Fruit fly (Drosophila melanogaster) whole organism, adult: ENCODE measurements around the gene Cyp4d21.

Experiments used
- CG11617 ChIP-seq: fragments of 200-800 bp; sonication (Bioruptor generic); optimal IDR thresholded peaks from 2 replicates; lab custom pipeline; 2017; ENCODE audit warnings: mild to moderate bottlenecking, missing biosample characterization, missing genetic modification reagents, missing genetic modification characterization
- CG12768 ChIP-seq: fragments of 200-800 bp; sonication (Bioruptor generic); optimal IDR thresholded peaks from 2 replicates; lab custom pipeline; 2017; ENCODE audit warnings: missing biosample characterization, missing genetic modification characterization, mild to moderate bottlenecking, moderate library complexity, missing genetic modification reagents
- CG14711 ChIP-seq: fragments of 200-800 bp; sonication (Bioruptor generic); optimal IDR thresholded peaks from 2 replicates; lab custom pipeline; 2018; ENCODE audit warnings: missing biosample characterization, mild to moderate bottlenecking, missing genetic modification characterization, moderate library complexity
- CG1620 ChIP-seq: fragments of 200-800 bp; sonication (Bioruptor generic); optimal IDR thresholded peaks from 2 replicates; lab custom pipeline; 2016; ENCODE audit warnings: missing biosample characterization, missing genetic modification characterization
- CG33017 ChIP-seq: fragments of 200-800 bp; sonication (Bioruptor generic); optimal IDR thresholded peaks from 2 replicates; lab custom pipeline; 2018; ENCODE audit warnings: missing biosample characterization, mild to moderate bottlenecking, missing genetic modification characterization, moderate library complexity
- CG5204 ChIP-seq: fragments of 200-800 bp; sonication (Bioruptor generic); optimal IDR thresholded peaks from 2 replicates; lab custom pipeline; 2016; ENCODE audit warnings: missing biosample characterization, missing genetic modification characterization
- CG7045 ChIP-seq: fragments of 200-800 bp; sonication (Bioruptor generic); optimal IDR thresholded peaks from 2 replicates; lab custom pipeline; 2017; ENCODE audit warnings: missing biosample characterization, mild to moderate bottlenecking, missing genetic modification characterization
- CG7101 ChIP-seq: fragments of 200-800 bp; sonication (Bioruptor generic); optimal IDR thresholded peaks from 2 replicates; lab custom pipeline; 2018; ENCODE audit warnings: missing biosample characterization, mild to moderate bottlenecking, missing genetic modification characterization, moderate library complexity
- Clk ChIP-seq: fragments of 200-800 bp; sonication (Bioruptor generic); optimal IDR thresholded peaks from 2 replicates; lab custom pipeline; 2017; ENCODE audit warnings: missing biosample characterization, missing genetic modification characterization
- Crg-1 ChIP-seq: fragments of 200-800 bp; sonication (Bioruptor generic); optimal IDR thresholded peaks from 2 replicates; lab custom pipeline; 2016; ENCODE audit warnings: missing biosample characterization, missing genetic modification characterization
- Hr96 ChIP-seq: fragments of 200-800 bp; sonication (Bioruptor generic); optimal IDR thresholded peaks from 2 replicates; lab custom pipeline; 2016; ENCODE audit warnings: missing biosample characterization, missing genetic modification characterization
- Mnt ChIP-seq: fragments of 200-800 bp; sonication (Bioruptor generic); optimal IDR thresholded peaks from 2 replicates; lab custom pipeline; 2016; ENCODE audit warnings: missing biosample characterization, mild to moderate bottlenecking, missing genetic modification characterization
- bab1 ChIP-seq: fragments of 200-800 bp; sonication (Bioruptor generic); optimal IDR thresholded peaks from 3 replicates; lab custom pipeline; 2019; ENCODE audit warnings: missing biosample characterization, mild to moderate bottlenecking, missing genetic modification characterization, moderate library complexity
- cic ChIP-seq: fragments of 200-800 bp; sonication (Bioruptor generic); optimal IDR thresholded peaks from 2 replicates; lab custom pipeline; 2017; ENCODE audit warnings: missing biosample characterization, mild to moderate bottlenecking, missing genetic modification characterization, moderate library complexity
- cnc ChIP-seq, 2 experiments: fragments of >200 bp; optimal IDR thresholded peaks; 2 replicates each; lab custom pipeline; 2017
- kay ChIP-seq: fragments of 200-800 bp; sonication (Bioruptor generic); peaks from one replicate; lab custom pipeline; 2016; ENCODE audit warnings: missing biosample characterization, missing genetic modification characterization, borderline replicate concordance
- ovo ChIP-seq: fragments of 200-800 bp; sonication (Bioruptor generic); optimal IDR thresholded peaks from 2 replicates; lab custom pipeline; 2016; ENCODE audit warnings: missing biosample characterization, missing genetic modification characterization
- pad ChIP-seq: fragments of 200-800 bp; sonication (Bioruptor generic); optimal IDR thresholded peaks from 3 replicates; lab custom pipeline; 2017; ENCODE audit warnings: missing biosample characterization, missing genetic modification characterization, mild to moderate bottlenecking, moderate library complexity, missing genetic modification reagents
- tj ChIP-seq: fragments of 200-800 bp; sonication (Bioruptor generic); optimal IDR thresholded peaks from 3 replicates; lab custom pipeline; 2017; ENCODE audit warnings: missing biosample characterization, mild to moderate bottlenecking, missing genetic modification characterization, moderate library complexity
- toe ChIP-seq: fragments of 200-800 bp; sonication (Bioruptor generic); optimal IDR thresholded peaks from 2 replicates; lab custom pipeline; 2016; ENCODE audit warnings: missing biosample characterization, missing genetic modification characterization

Cyp4d21 gene

dm6 chr2L:7571667-7572502 lies 33.5 kb upstream of the Cyp4d21 start:
- TF ChIP-seq cnc (optimal IDR thresholded peaks at IDR 0.05; lab: Kevin White, UChicago) (no peak), pad (no peak), CG5204 (GFP tag; lab: Kevin White, UChicago) (no peak), Mnt (GFP tag; lab: Kevin White, UChicago) (no peak)

- TF ChIP-seq CG1620 (no peak), bab1 (no peak), CG12768 (GFP tag; lab: Kevin White, UChicago) (no peak), CG5204 (GFP tag; lab: Kevin White, UChicago) (no peak), toe (GFP tag; lab: Kevin White, UChicago) (no peak), ovo (GFP tag; lab: Kevin White, UChicago) (no peak), CG7101 (tag; lab: Kevin White, UChicago) (no peak), cnc (optimal IDR thresholded peaks at IDR 0.05; lab: Kevin White, UChicago) (no peak), CG14711 (tag; lab: Kevin White, UChicago) (no peak), CG11617 (GFP tag; lab: Kevin White, UChicago) (no peak), CG7045 (GFP tag; lab: Kevin White, UChicago) (no peak), CG33017 (no peak), Mnt (GFP tag; lab: Kevin White, UChicago) (no peak), Clk (no peak)
These were observed 32.4 kb upstream of the Cyp4d21 start for dm6 chr2L:7572839-7573546.

- no peak for TF ChIP-seq CG5204 (GFP tag; lab: Kevin White, UChicago)
- TF ChIP-seq tj (GFP tag; lab: Kevin White, UChicago), result peak; percentile 3
These were observed 31.9 kb upstream of the Cyp4d21 start for dm6 chr2L:7573547-7573870.

- TF ChIP-seq CG11617 (GFP tag; lab: Kevin White, UChicago), result no peak
- no peak for TF ChIP-seq Crg-1 (GFP tag; lab: Kevin White, UChicago)
- no peak for TF ChIP-seq kay (GFP tag; lab: Kevin White, UChicago)
- TF ChIP-seq tj (GFP tag; lab: Kevin White, UChicago), result peak; percentile 57
- no peak for TF ChIP-seq CG7101 (tag; lab: Kevin White, UChicago)
- no peak for TF ChIP-seq CG7045 (GFP tag; lab: Kevin White, UChicago)
These were observed 30.9 kb upstream of the Cyp4d21 start for dm6 chr2L:7574257-7575125.

- TF ChIP-seq CG12768 (GFP tag; lab: Kevin White, UChicago), result peak; percentile 90
- TF ChIP-seq Crg-1 (GFP tag; lab: Kevin White, UChicago), result peak; percentile 21
- TF ChIP-seq bab1, result peak; percentile 95
- TF ChIP-seq cnc (optimal IDR thresholded peaks at IDR 0.05; lab: Kevin White, UChicago), result no peak
- no peak for TF ChIP-seq CG33017
- peak; percentile 82 for TF ChIP-seq CG14711 (tag; lab: Kevin White, UChicago)
- peak; percentile 90 for TF ChIP-seq toe (GFP tag; lab: Kevin White, UChicago)
- peak; percentile 2 for TF ChIP-seq tj (GFP tag; lab: Kevin White, UChicago)
- peak; percentile 46 for TF ChIP-seq kay (GFP tag; lab: Kevin White, UChicago)
- peak; percentile 88 for TF ChIP-seq CG11617 (GFP tag; lab: Kevin White, UChicago)
- peak; percentile 66 for TF ChIP-seq pad
- no peak for TF ChIP-seq Mnt (GFP tag; lab: Kevin White, UChicago)
- TF ChIP-seq CG1620, result peak; percentile 44
- TF ChIP-seq cic (GFP tag; lab: Kevin White, UChicago), result peak; percentile 67
- TF ChIP-seq Hr96 (GFP tag; lab: Kevin White, UChicago), result peak; percentile 86
- peak; percentile 12 for TF ChIP-seq CG5204 (GFP tag; lab: Kevin White, UChicago)
- TF ChIP-seq Clk, result peak; percentile 82
- peak; percentile 68 for TF ChIP-seq CG7101 (tag; lab: Kevin White, UChicago)
- TF ChIP-seq ovo (GFP tag; lab: Kevin White, UChicago), result peak; percentile 4
- TF ChIP-seq CG7045 (GFP tag; lab: Kevin White, UChicago), result peak; percentile 93
These were observed 28.7 kb upstream of the Cyp4d21 start for dm6 chr2L:7576462-7577360.
